Worm (Caenorhabditis elegans) whole organism, L1 larva: ENCODE results near the gene T12D8.9.

ENCODE experiments used
- C04F5.9 ChIP-seq: sonication (generic microtip); optimal IDR thresholded peaks from 2 replicates; lab custom pipeline; 2016; ENCODE audit warnings: missing genetic modification characterization, missing compliant biosample characterization
- F16B12.6 ChIP-seq: fragments of 150-350 bp; optimal IDR thresholded peaks from 2 replicates; lab custom pipeline; 2014; ENCODE audit warnings: missing biosample characterization, missing genetic modification characterization
- Y116A8C.19 ChIP-seq: sonication (generic microtip); optimal IDR thresholded peaks from 2 replicates; lab custom pipeline; 2016; ENCODE audit warnings: missing compliant biosample characterization, missing genetic modification characterization, borderline replicate concordance
- aha-1 ChIP-seq: fragments of 150-350 bp; optimal IDR thresholded peaks from 2 replicates; lab custom pipeline; 2014; ENCODE audit warnings: missing biosample characterization, missing genetic modification characterization
- ceh-63 ChIP-seq: fragments of 200-800 bp; sonication (Bioruptor generic); optimal IDR thresholded peaks from 2 replicates; lab custom pipeline; 2018; ENCODE audit warnings: mild to moderate bottlenecking, missing genetic modification characterization, missing compliant biosample characterization
- ceh-90 ChIP-seq: sonication (generic microtip); optimal IDR thresholded peaks from 2 replicates; lab custom pipeline; 2016; ENCODE audit warnings: missing genetic modification characterization, missing compliant biosample characterization
- dsc-1 ChIP-seq: sonication (generic microtip); optimal IDR thresholded peaks from 2 replicates; lab custom pipeline; 2016; ENCODE audit warnings: mild to moderate bottlenecking, missing genetic modification characterization, missing compliant biosample characterization
- efl-1 ChIP-seq, 4 experiments: fragments of 150-350 bp; optimal IDR thresholded peaks in 3 of 4; peaks in 1 of 4; 1 replicate in 1 of 4; 2 replicates in 3 of 4; lab custom pipeline; 2014; ENCODE audit warnings: missing biosample characterization in 2 of 4, missing genetic modification characterization in 2 of 4, missing genetic modification reagents in 2 of 4
- elt-2 ChIP-seq: sonication (generic microtip); optimal IDR thresholded peaks from 2 replicates; lab custom pipeline; 2016; ENCODE audit warnings: missing genetic modification characterization, mild to moderate bottlenecking, inconsistent platforms, missing compliant biosample characterization, missing genetic modification reagents
- elt-3 ChIP-seq, 6 experiments: fragments of 150-350 bp in 1 of 6; sonication (generic microtip); optimal IDR thresholded peaks; 2 replicates each; lab custom pipeline; 2017 to 2018; ENCODE audit warnings: missing biosample characterization in 6 of 6, missing genetic modification characterization in 6 of 6, inconsistent platforms in 1 of 6
- fkh-10 ChIP-seq: sonication (generic microtip); optimal IDR thresholded peaks from 2 replicates; lab custom pipeline; 2017; ENCODE audit warnings: missing biosample characterization, missing genetic modification reagents, missing genetic modification characterization
- grh-1 ChIP-seq: fragments of 200-800 bp; sonication (Bioruptor generic); IDR thresholded peaks from 2 replicates; pipeline ENCODE4 v1.3.6; 2022; ENCODE audit warnings: missing genetic modification reagents, missing genetic modification characterization, missing compliant biosample characterization
- hlh-17 ChIP-seq: fragments of 200-800 bp; sonication (Bioruptor generic); optimal IDR thresholded peaks from 2 replicates; lab custom pipeline; 2018; ENCODE audit warnings: missing genetic modification characterization, mild to moderate bottlenecking, missing compliant biosample characterization, moderate library complexity, borderline replicate concordance
- isw-1 ChIP-seq: fragments of 200-800 bp; sonication (Bioruptor generic); IDR thresholded peaks from 2 replicates; pipeline ENCODE4 v1.3.6; 2022; ENCODE audit warnings: missing genetic modification characterization, missing compliant biosample characterization
- jun-1 ChIP-seq: fragments of 150-350 bp; optimal IDR thresholded peaks from 2 replicates; lab custom pipeline; 2014; ENCODE audit warnings: missing biosample characterization, missing genetic modification reagents, missing genetic modification characterization
- lin-13 ChIP-seq: fragments of 150-350 bp; optimal IDR thresholded peaks from 2 replicates; lab custom pipeline; 2014; ENCODE audit warnings: missing biosample characterization, missing genetic modification reagents, missing genetic modification characterization
- lin-14 ChIP-seq: fragments of 200-800 bp; sonication (Bioruptor generic); optimal IDR thresholded peaks from 2 replicates; lab custom pipeline; 2018; ENCODE audit warnings: mild to moderate bottlenecking, missing genetic modification characterization, moderate library complexity, missing compliant biosample characterization
- lin-35 ChIP-seq, 2 experiments: fragments of 150-350 bp; optimal IDR thresholded peaks; 2 replicates each; lab custom pipeline; 2014; ENCODE audit warnings: missing biosample characterization in 2 of 2, missing genetic modification characterization in 2 of 2, missing genetic modification reagents in 2 of 2
- lin-39 ChIP-seq: fragments of 150-350 bp; optimal IDR thresholded peaks from 2 replicates; lab custom pipeline; 2014; ENCODE audit warnings: missing biosample characterization, missing genetic modification reagents, missing genetic modification characterization
- lir-3 ChIP-seq: sonication (generic microtip); optimal IDR thresholded peaks from 2 replicates; lab custom pipeline; 2016; ENCODE audit warnings: mild to moderate bottlenecking, missing genetic modification characterization, moderate library complexity, missing compliant biosample characterization; ENCODE audit not compliant: poor library complexity
- mdl-1 ChIP-seq, 2 experiments: fragments of 150-350 bp; optimal IDR thresholded peaks; 2 replicates each; lab custom pipeline; 2014 to 2017; ENCODE audit warnings: missing biosample characterization in 2 of 2, missing genetic modification characterization in 2 of 2, inconsistent platforms in 1 of 2
- mef-2 ChIP-seq: fragments of 150-350 bp; optimal IDR thresholded peaks from 2 replicates; lab custom pipeline; 2014; ENCODE audit warnings: missing biosample characterization, missing genetic modification characterization
- nhr-20 ChIP-seq: sonication (generic microtip); optimal IDR thresholded peaks from 2 replicates; lab custom pipeline; 2016; ENCODE audit warnings: mild to moderate bottlenecking, missing genetic modification characterization, missing compliant biosample characterization
- nhr-28 ChIP-seq: fragments of 150-350 bp; optimal IDR thresholded peaks from 2 replicates; lab custom pipeline; 2014; ENCODE audit warnings: missing biosample characterization, missing genetic modification characterization
- nhr-71 ChIP-seq: sonication (generic microtip); optimal IDR thresholded peaks from 2 replicates; lab custom pipeline; 2016; ENCODE audit warnings: mild to moderate bottlenecking, missing genetic modification characterization, moderate library complexity, missing compliant biosample characterization
- nhr-76 ChIP-seq: sonication (generic microtip); optimal IDR thresholded peaks from 2 replicates; lab custom pipeline; 2017; ENCODE audit warnings: missing biosample characterization, missing genetic modification characterization
- pag-3 ChIP-seq: sonication (generic microtip); optimal IDR thresholded peaks from 2 replicates; lab custom pipeline; 2017; ENCODE audit warnings: missing genetic modification characterization, mild to moderate bottlenecking, missing compliant biosample characterization, antibody characterized with exemption, borderline replicate concordance; ENCODE audit not compliant: insufficient read depth
- pqm-1 ChIP-seq: sonication (generic microtip); optimal IDR thresholded peaks from 3 replicates; lab custom pipeline; 2017; ENCODE audit warnings: missing biosample characterization, missing genetic modification characterization
- skn-1 ChIP-seq: fragments of 150-350 bp; optimal IDR thresholded peaks from 2 replicates; lab custom pipeline; 2014; ENCODE audit warnings: missing biosample characterization, missing genetic modification characterization
- snpc-4 ChIP-seq: fragments of 150-350 bp; optimal IDR thresholded peaks from 2 replicates; lab custom pipeline; 2014; ENCODE audit warnings: missing biosample characterization, missing genetic modification characterization
- sox-4 ChIP-seq: sonication (generic microtip); optimal IDR thresholded peaks from 2 replicates; lab custom pipeline; 2016; ENCODE audit warnings: missing genetic modification characterization, missing compliant biosample characterization
- sptf-1 ChIP-seq: fragments of 150-350 bp; optimal IDR thresholded peaks from 2 replicates; lab custom pipeline; 2014; ENCODE audit warnings: missing biosample characterization, missing genetic modification characterization
- swsn-7 ChIP-seq: sonication (generic microtip); optimal IDR thresholded peaks from 2 replicates; lab custom pipeline; 2016; ENCODE audit warnings: missing genetic modification characterization, missing compliant biosample characterization
- unc-86 ChIP-seq: sonication (generic microtip); optimal IDR thresholded peaks from 2 replicates; lab custom pipeline; 2016; ENCODE audit warnings: missing genetic modification characterization, missing compliant biosample characterization
- vab-15 ChIP-seq: sonication (generic microtip); optimal IDR thresholded peaks from 2 replicates; lab custom pipeline; 2017; ENCODE audit warnings: missing genotype, mild to moderate bottlenecking, missing genetic modification characterization, missing compliant biosample characterization
- xbp-1 ChIP-seq: sonication (generic microtip); optimal IDR thresholded peaks from 2 replicates; lab custom pipeline; 2016; ENCODE audit warnings: missing genetic modification characterization, missing compliant biosample characterization
- zip-4 ChIP-seq: fragments of 200-800 bp; sonication (Bioruptor generic); optimal IDR thresholded peaks from 2 replicates; lab custom pipeline; 2018; ENCODE audit warnings: mild to moderate bottlenecking, missing genetic modification characterization, moderate library complexity, missing compliant biosample characterization
- ztf-11 ChIP-seq, 2 experiments: sonication (generic microtip); optimal IDR thresholded peaks; 2 replicates each; lab custom pipeline; 2016 to 2017; ENCODE audit warnings: missing genetic modification characterization in 2 of 2, missing biosample characterization in 1 of 2, missing compliant biosample characterization in 1 of 2
- ztf-4 ChIP-seq: fragments of 150-350 bp; optimal IDR thresholded peaks from 2 replicates; lab custom pipeline; 2014; ENCODE audit warnings: missing biosample characterization, missing genetic modification characterization

Gene T12D8.9

DNA sequence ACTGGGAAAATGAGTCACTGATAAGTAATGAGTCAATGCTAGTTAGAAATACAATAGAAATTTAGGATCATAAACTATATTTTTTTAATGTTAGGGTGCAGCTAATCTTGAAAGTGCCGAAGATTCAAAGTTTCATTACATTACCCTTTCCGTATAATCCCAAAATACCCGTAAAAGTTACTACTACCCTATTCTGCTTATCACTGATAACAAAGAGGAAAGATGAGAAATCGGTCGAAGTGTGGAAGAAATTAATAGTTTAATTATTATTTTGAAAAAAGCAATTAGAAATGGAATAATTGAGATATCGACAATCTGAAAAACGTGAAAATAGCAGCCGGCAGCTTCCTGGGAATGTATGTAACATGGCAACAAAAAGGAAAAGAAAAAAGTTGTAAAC, 10.0 kb upstream of the T12D8.9 start:
- TF ChIP-seq lin-14 (no peak), fkh-10 (no peak), lin-39 (tag; lab: Kevin White, UChicago) (no peak), zip-4 (GFP tag; lab: Kevin White, UChicago) (no peak), isw-1 (GFP tag; lab: Robert Waterston, UW) (no peak), aha-1 (tag; lab: Kevin White, UChicago) (no peak), xbp-1 (tag; lab: Kevin White, UChicago) (no peak), ztf-4 (tag; lab: Kevin White, UChicago) (no peak), swsn-7 (tag; lab: Kevin White, UChicago) (no peak), elt-3 (tag; optimal IDR thresholded peaks at IDR 0.05; lab: Kevin White, UChicago) (no peak), vab-15 (tag; lab: Kevin White, UChicago) (no peak), efl-1 (optimal IDR thresholded peaks at IDR 0.05; lab: Kevin White, UChicago) (no peak), efl-1 (GFP tag; optimal IDR thresholded peaks at IDR 0.05 in 1 of 2; lab: Kevin White, UChicago) (no peak), jun-1 (no peak), grh-1 (no peak)

ce11 chrIII:13607833-13608232, 9.1 kb upstream of the T12D8.9 start, which contains the start of gene shpk-1:
TSS of gene shpk-1 (plus strand) at chrIII:13608020.
- TF ChIP-seq Y116A8C.19 (no peak), lir-3 (tag; lab: Kevin White, UChicago) (no peak), nhr-28 (no peak), sptf-1 (no peak), hlh-17 (GFP tag; lab: Kevin White, UChicago) (no peak), fkh-10 (no peak), sox-4 (tag; lab: Kevin White, UChicago) (no peak), nhr-71 (tag; lab: Kevin White, UChicago) (peak; percentile 10), aha-1 (tag; lab: Kevin White, UChicago) (no peak), snpc-4 (no peak), lin-13 (GFP tag; lab: Kevin White, UChicago) (no peak), F16B12.6 (tag; lab: Kevin White, UChicago) (no peak), mdl-1 (tag; optimal IDR thresholded peaks at IDR 0.05; lab: Kevin White, UChicago) (no peak), mef-2 (tag; lab: Kevin White, UChicago) (no peak), ztf-4 (tag; lab: Kevin White, UChicago) (no peak), pag-3 (tag; lab: Kevin White, UChicago) (no peak), nhr-20 (tag; lab: Kevin White, UChicago) (peak; percentile 12), C04F5.9 (no peak), unc-86 (tag; lab: Kevin White, UChicago) (no peak), vab-15 (tag; lab: Kevin White, UChicago) (no peak), lin-35 (GFP tag; optimal IDR thresholded peaks at IDR 0.05; lab: Kevin White, UChicago) (peak in 1 of 2 experiments; percentile 26), dsc-1 (tag; lab: Kevin White, UChicago) (no peak), pqm-1 (tag; lab: Kevin White, UChicago) (peak; percentile 58), skn-1 (tag; lab: Kevin White, UChicago) (no peak), ztf-11 (tag; optimal IDR thresholded peaks at IDR 0.05; lab: Kevin White, UChicago) (no peak), elt-2 (peak; percentile 89), ceh-63 (no peak)

ce11 chrIII:13614206-13614605, 2.7 kb upstream of the T12D8.9 start:
- TF ChIP-seq aha-1 (tag; lab: Kevin White, UChicago) (no peak), pag-3 (tag; lab: Kevin White, UChicago) (no peak), lir-3 (tag; lab: Kevin White, UChicago) (no peak), nhr-76 (no peak), swsn-7 (tag; lab: Kevin White, UChicago) (no peak), ceh-90 (tag; lab: Kevin White, UChicago) (no peak), jun-1 (no peak)
- TF ChIP-seq, all 84 proteins: peak for 0
